Fruit fly (Drosophila melanogaster) whole organism, embryonic: ENCODE measurements around the gene Obp19b.

ENCODE experiments used
- CG11504 ChIP-seq: fragments of 200-800 bp; sonication (Bioruptor generic); optimal IDR thresholded peaks from 3 replicates; lab custom pipeline; 2019; ENCODE audit warnings: missing biosample characterization, mild to moderate bottlenecking, missing genetic modification characterization, moderate library complexity
- CG12659 ChIP-seq: fragments of 200-800 bp; sonication (Bioruptor generic); optimal IDR thresholded peaks from 3 replicates; lab custom pipeline; 2017; ENCODE audit warnings: mild to moderate bottlenecking, missing biosample characterization, missing genetic modification reagents, missing genetic modification characterization
- CG13424 ChIP-seq: fragments of 200-800 bp; sonication (Bioruptor generic); optimal IDR thresholded peaks from 2 replicates; lab custom pipeline; 2019; ENCODE audit warnings: missing biosample characterization, mild to moderate bottlenecking, missing genetic modification characterization, moderate library complexity
- CG15269 ChIP-seq: fragments of 200-800 bp; sonication (Bioruptor generic); optimal IDR thresholded peaks from 2 replicates; lab custom pipeline; 2018; ENCODE audit warnings: missing biosample characterization, mild to moderate bottlenecking, missing genetic modification characterization, moderate library complexity
- CG16779 ChIP-seq: fragments of 200-800 bp; sonication (Bioruptor generic); IDR thresholded peaks from 2 replicates; pipeline ENCODE4 v1.3.6; 2022; ENCODE audit warnings: missing biosample characterization, missing genetic modification characterization
- CG17912 ChIP-seq: fragments of 200-800 bp; sonication (Bioruptor generic); optimal IDR thresholded peaks from 2 replicates; lab custom pipeline; 2018; ENCODE audit warnings: missing biosample characterization, mild to moderate bottlenecking, missing genetic modification characterization
- CG18599 ChIP-seq: fragments of 200-800 bp; sonication (Bioruptor generic); optimal IDR thresholded peaks from 3 replicates; lab custom pipeline; 2017; ENCODE audit warnings: missing biosample characterization, missing genetic modification characterization, mild to moderate bottlenecking, moderate library complexity, missing genetic modification reagents
- CG2120 ChIP-seq: fragments of 200-800 bp; sonication (Bioruptor generic); optimal IDR thresholded peaks from 3 replicates; lab custom pipeline; 2016; ENCODE audit warnings: missing biosample characterization, missing genetic modification characterization
- CG3163 ChIP-seq: fragments of 200-800 bp; sonication (Bioruptor generic); optimal IDR thresholded peaks from 3 replicates; lab custom pipeline; 2016; ENCODE audit warnings: missing biosample characterization, missing genetic modification characterization
- CG4404 ChIP-seq: fragments of 200-800 bp; sonication (Bioruptor generic); IDR thresholded peaks from 2 replicates; pipeline ENCODE4 v1.3.6; 2022; ENCODE audit warnings: missing biosample characterization, missing genetic modification characterization
- CG4424 ChIP-seq: fragments of 200-800 bp; sonication (Bioruptor generic); optimal IDR thresholded peaks from 3 replicates; lab custom pipeline; 2016; ENCODE audit warnings: missing biosample characterization, missing genetic modification characterization
- CG4730 ChIP-seq: fragments of 200-800 bp; sonication (Bioruptor generic); IDR thresholded peaks from 2 replicates; pipeline ENCODE4 v1.3.6; 2022; ENCODE audit warnings: missing biosample characterization, missing genetic modification characterization
- CG7357 ChIP-seq: fragments of 200-800 bp; sonication (Bioruptor generic); IDR thresholded peaks from 3 replicates; pipeline ENCODE4 v1.3.6; 2022; ENCODE audit warnings: missing biosample characterization, missing genetic modification characterization
- CG7786 ChIP-seq: fragments of 200-800 bp; sonication (Bioruptor generic); optimal IDR thresholded peaks from 2 replicates; lab custom pipeline; 2016; ENCODE audit warnings: missing biosample characterization, missing genetic modification characterization
- CG7839 ChIP-seq: fragments of 200-800 bp; sonication (Bioruptor generic); optimal IDR thresholded peaks from 3 replicates; lab custom pipeline; 2018; ENCODE audit warnings: missing biosample characterization, mild to moderate bottlenecking, missing genetic modification characterization, moderate library complexity
- CG7987 ChIP-seq: fragments of 200-800 bp; sonication (Bioruptor generic); optimal IDR thresholded peaks from 2 replicates; lab custom pipeline; 2018; ENCODE audit warnings: missing biosample characterization, mild to moderate bottlenecking, missing genetic modification characterization, moderate library complexity
- CG8924 ChIP-seq: fragments of 200-800 bp; optimal IDR thresholded peaks from 3 replicates; lab custom pipeline; 2019; ENCODE audit warnings: missing biosample characterization, mild to moderate bottlenecking, missing genetic modification characterization, moderate library complexity
- CG9817 ChIP-seq: fragments of 200-800 bp; sonication (Bioruptor generic); optimal IDR thresholded peaks from 2 replicates; lab custom pipeline; 2018; ENCODE audit warnings: missing biosample characterization, mild to moderate bottlenecking, missing genetic modification characterization, moderate library complexity
- CrebB ChIP-seq: fragments of 200-800 bp; sonication (Bioruptor generic); optimal IDR thresholded peaks from 3 replicates; lab custom pipeline; 2018; ENCODE audit warnings: missing biosample characterization, mild to moderate bottlenecking, missing genetic modification characterization
- Deaf1 ChIP-seq: fragments of 200-800 bp; optimal IDR thresholded peaks from 3 replicates; lab custom pipeline; 2019; ENCODE audit warnings: missing biosample characterization, mild to moderate bottlenecking, missing genetic modification characterization, moderate library complexity
- Ets65A ChIP-seq: fragments of 200-800 bp; sonication (Bioruptor generic); peaks from one replicate; lab custom pipeline; 2016; ENCODE audit warnings: missing biosample characterization, missing genetic modification characterization
- Hr3 ChIP-seq: fragments of 200-800 bp; sonication (Bioruptor generic); optimal IDR thresholded peaks from 3 replicates; lab custom pipeline; 2016; ENCODE audit warnings: missing biosample characterization, missing genetic modification characterization
- Med ChIP-seq: fragments of 200-800 bp; sonication (Bioruptor generic); peaks from one replicate; lab custom pipeline; 2016; ENCODE audit warnings: missing biosample characterization, missing genetic modification characterization, mild to moderate bottlenecking, inconsistent platforms, moderate library complexity
- Meics ChIP-seq: fragments of 200-800 bp; sonication (Bioruptor generic); optimal IDR thresholded peaks from 2 replicates; lab custom pipeline; 2017; ENCODE audit warnings: missing biosample characterization, mild to moderate bottlenecking, missing genetic modification characterization
- Opbp ChIP-seq: fragments of 200-800 bp; sonication (Bioruptor generic); IDR thresholded peaks from 3 replicates; pipeline ENCODE4 v1.3.6; 2022; ENCODE audit warnings: missing biosample characterization, missing genetic modification characterization; ENCODE audit not compliant: partially characterized antibody
- Ptx1 ChIP-seq: fragments of 200-800 bp; sonication (Bioruptor generic); IDR thresholded peaks from 2 replicates; pipeline ENCODE4 v1.3.6; 2022; ENCODE audit warnings: missing biosample characterization, missing genetic modification characterization
- Sry-β ChIP-seq: fragments of 200-800 bp; sonication (Bioruptor generic); optimal IDR thresholded peaks from 2 replicates; lab custom pipeline; 2018; ENCODE audit warnings: missing biosample characterization, mild to moderate bottlenecking, missing genetic modification characterization, moderate library complexity
- Xrp1 ChIP-seq: fragments of 200-800 bp; sonication (Bioruptor generic); IDR thresholded peaks from 2 replicates; pipeline ENCODE4 v1.3.6; 2022; ENCODE audit warnings: missing biosample characterization, missing genetic modification characterization
- disco-r ChIP-seq: fragments of 200-800 bp; sonication (Bioruptor generic); optimal IDR thresholded peaks from 2 replicates; lab custom pipeline; 2016; ENCODE audit warnings: missing biosample characterization, missing genetic modification characterization
- dmrt99B ChIP-seq: fragments of 200-800 bp; sonication (Bioruptor generic); optimal IDR thresholded peaks from 2 replicates; lab custom pipeline; 2018; ENCODE audit warnings: missing biosample characterization, mild to moderate bottlenecking, missing genetic modification characterization, moderate library complexity
- ems ChIP-seq: fragments of 200-800 bp; sonication (Bioruptor generic); optimal IDR thresholded peaks from 3 replicates; lab custom pipeline; 2016; ENCODE audit warnings: missing biosample characterization, missing genetic modification characterization
- fd3F ChIP-seq: fragments of 200-800 bp; sonication (Bioruptor generic); optimal IDR thresholded peaks from 2 replicates; lab custom pipeline; 2018; ENCODE audit warnings: missing biosample characterization, mild to moderate bottlenecking, missing genetic modification characterization, moderate library complexity
- fd96Cb ChIP-seq: fragments of 200-800 bp; sonication (Bioruptor generic); optimal IDR thresholded peaks from 2 replicates; lab custom pipeline; 2018; ENCODE audit warnings: missing biosample characterization, mild to moderate bottlenecking, missing genetic modification characterization, moderate library complexity
- gem ChIP-seq: fragments of 200-800 bp; sonication (Bioruptor generic); optimal IDR thresholded peaks from 2 replicates; lab custom pipeline; 2019; ENCODE audit warnings: missing biosample characterization, mild to moderate bottlenecking, missing genetic modification characterization, moderate library complexity
- gro ChIP-seq: fragments of 200-800 bp; sonication (Bioruptor generic); optimal IDR thresholded peaks from 2 replicates; lab custom pipeline; 2016; ENCODE audit warnings: missing biosample characterization, missing genetic modification characterization
- hth ChIP-seq: fragments of >200 bp; optimal IDR thresholded peaks from 2 replicates; lab custom pipeline; 2017; ENCODE audit warnings: inconsistent platforms
- kni ChIP-seq: fragments of 200-800 bp; sonication (Bioruptor generic); optimal IDR thresholded peaks from 3 replicates; lab custom pipeline; 2017; ENCODE audit warnings: mild to moderate bottlenecking, missing biosample characterization, missing genetic modification reagents, missing genetic modification characterization
- lilli ChIP-seq: fragments of 200-800 bp; sonication (Bioruptor generic); optimal IDR thresholded peaks from 3 replicates; lab custom pipeline; 2016; ENCODE audit warnings: missing biosample characterization, missing genetic modification characterization
- phol ChIP-seq: fragments of 200-800 bp; sonication (Bioruptor generic); optimal IDR thresholded peaks from 3 replicates; lab custom pipeline; 2018; ENCODE audit warnings: missing biosample characterization, mild to moderate bottlenecking, missing genetic modification characterization, moderate library complexity
- pum ChIP-seq: fragments of 200-800 bp; sonication (Bioruptor generic); optimal IDR thresholded peaks from 2 replicates; lab custom pipeline; 2016; ENCODE audit warnings: missing biosample characterization, missing genetic modification characterization
- rib ChIP-seq: fragments of 200-800 bp; sonication (Bioruptor generic); IDR thresholded peaks from 2 replicates; pipeline ENCODE4 v1.3.6; 2022; ENCODE audit warnings: missing biosample characterization, missing genetic modification characterization
- row ChIP-seq: fragments of 200-800 bp; sonication (Bioruptor generic); IDR thresholded peaks from 3 replicates; pipeline ENCODE4 v1.3.6; 2022; ENCODE audit warnings: missing biosample characterization, missing genetic modification characterization
- sob ChIP-seq: fragments of 200-800 bp; sonication (Bioruptor generic); IDR thresholded peaks from 2 replicates; pipeline ENCODE4 v1.3.6; 2022; ENCODE audit warnings: missing biosample characterization, missing genetic modification characterization
- tap ChIP-seq: fragments of 200-800 bp; optimal IDR thresholded peaks from 3 replicates; lab custom pipeline; 2019; ENCODE audit warnings: missing biosample characterization, mild to moderate bottlenecking, missing genetic modification characterization, moderate library complexity
- tio ChIP-seq: fragments of 200-800 bp; sonication (Bioruptor generic); optimal IDR thresholded peaks from 2 replicates; lab custom pipeline; 2017; ENCODE audit warnings: missing biosample characterization, missing genetic modification characterization, inconsistent platforms
- trh ChIP-seq: fragments of 200-800 bp; sonication (Bioruptor generic); optimal IDR thresholded peaks from 2 replicates; lab custom pipeline; 2016; ENCODE audit warnings: missing biosample characterization, missing genetic modification characterization

The Obp19b gene

DNA sequence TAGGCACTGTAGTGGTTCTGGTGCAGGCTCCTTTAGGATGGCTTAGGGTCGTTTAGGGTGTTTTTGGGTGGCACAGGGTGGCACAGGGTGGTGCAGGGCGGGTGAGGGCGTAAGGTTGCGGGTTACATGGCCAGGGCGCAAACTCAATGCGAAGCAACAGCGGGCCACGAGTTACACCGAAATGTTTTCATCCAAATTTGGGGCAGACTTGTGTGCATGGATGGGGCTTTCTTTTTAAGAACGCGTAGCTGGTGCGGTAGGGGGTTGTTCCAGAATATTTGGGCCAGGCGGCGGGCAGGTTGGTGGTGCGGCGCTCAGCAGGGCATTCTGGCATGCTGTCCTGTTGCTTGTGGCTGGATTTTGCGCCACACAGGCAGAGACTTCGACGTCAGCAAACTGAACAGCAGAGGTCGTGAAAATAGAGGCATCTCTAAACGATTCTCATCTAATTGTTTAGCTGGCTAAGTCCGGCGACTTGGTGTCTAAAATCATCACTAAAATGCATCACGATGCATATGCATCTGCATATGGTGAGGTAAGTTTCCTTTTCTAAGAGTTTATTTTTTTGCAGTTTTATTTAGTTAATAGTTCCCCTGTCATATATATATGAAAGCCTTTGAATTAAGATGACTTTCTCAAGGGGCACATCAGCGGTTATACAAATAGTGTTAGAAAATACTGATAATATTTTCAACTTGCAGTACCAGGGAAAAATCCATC, 31.5 kb downstream of the Obp19b start (continued):
- TF ChIP-seq gro (GFP tag; lab: Kevin White, UChicago) (no peak), lilli (GFP tag; lab: Kevin White, UChicago) (peak; percentile 16), pum (GFP tag; lab: Kevin White, UChicago) (no peak), gem (peak; percentile 37), Med (peak; percentile 34), disco-r (no peak), phol (tag; lab: Kevin White, UChicago) (peak; percentile 0), CG18599 (GFP tag; lab: Kevin White, UChicago) (peak; percentile 61), hth (lab: Kevin White, UChicago) (no peak), CG4404 (GFP tag; lab: Robert Waterston, UW) (no peak), CG12659 (GFP tag; lab: Kevin White, UChicago) (peak; percentile 1), CG13424 (peak; percentile 18), CG15269 (tag; lab: Kevin White, UChicago) (peak; percentile 17), CG7839 (peak; percentile 40), Meics (GFP tag; lab: Kevin White, UChicago) (peak; percentile 48), CG2120 (GFP tag; lab: Kevin White, UChicago) (peak; percentile 30)

DNA sequence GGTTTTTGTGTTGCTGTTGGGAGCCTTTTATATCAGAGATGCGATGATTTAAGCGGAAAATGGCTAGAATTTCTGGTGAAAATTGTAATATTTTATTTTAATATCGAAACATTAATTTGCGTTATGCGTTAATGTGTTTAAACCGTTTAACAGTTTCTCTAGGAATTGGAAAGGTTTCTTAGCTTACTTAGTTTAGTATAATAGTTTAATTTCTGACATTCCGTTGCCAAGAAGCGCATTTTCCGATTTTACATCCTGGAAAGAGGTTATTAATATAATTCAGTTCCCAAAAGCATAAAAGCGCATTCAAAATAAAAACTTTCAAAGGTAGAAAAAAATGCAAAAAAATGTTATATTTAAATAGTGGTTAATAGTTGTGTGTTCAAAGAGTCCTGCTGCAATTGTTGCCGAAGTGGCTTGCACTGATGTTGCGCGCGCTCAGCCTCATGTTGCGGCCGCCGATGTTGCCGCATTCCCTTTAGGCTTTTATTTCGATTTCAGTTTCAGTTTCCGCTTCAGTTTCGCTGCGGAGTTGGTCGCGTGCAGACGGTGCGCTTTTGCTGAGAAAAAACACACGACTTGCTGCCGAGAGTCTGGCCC, 32.4 kb downstream of the Obp19b start, which contains the start of gene tbc:
TSS of gene tbc (plus strand) at position 504 of the 600 bp plus-strand sequence.
- TF ChIP-seq Sry-β (peak; percentile 77), CrebB (tag; lab: Kevin White, UChicago) (no peak), CG11504 (tag; lab: Kevin White, UChicago) (peak; percentile 99), CG16779 (0 out of 2 replicates have a peak, but pooled peaks have one; percentile 22)

DNA sequence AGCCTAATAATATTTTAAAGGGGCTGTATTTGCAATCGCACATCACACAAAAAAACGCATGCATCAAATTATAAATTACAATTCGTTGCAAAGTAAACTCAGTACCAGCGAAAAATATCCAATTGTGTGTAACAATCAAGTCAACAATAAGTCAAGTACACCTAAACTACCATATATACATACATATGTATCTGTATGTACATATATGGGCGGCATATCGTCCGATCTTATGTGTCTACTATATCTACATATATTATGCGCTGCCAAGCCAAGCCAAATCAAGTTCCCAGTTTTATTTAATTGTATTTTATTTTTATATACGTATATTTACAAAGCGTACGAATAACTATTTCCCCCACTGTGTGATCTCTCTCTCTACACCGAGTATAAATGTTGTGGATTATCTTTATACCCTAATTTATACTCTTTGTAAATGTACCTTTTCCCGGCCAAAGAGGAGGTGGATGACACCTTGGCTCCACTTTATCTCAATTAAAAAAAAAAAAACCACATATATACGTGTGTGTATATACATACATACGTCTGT, 49.9 kb downstream of the Obp19b start:
- TF ChIP-seq Ptx1, result 0 out of 2 replicates have a peak, but pooled peaks have one; percentile 37
- no peak for TF ChIP-seq Xrp1 (GFP tag; lab: Robert Waterston, UW)
- TF ChIP-seq CG16779, result no peak
- no peak for TF ChIP-seq CG8924 (tag; lab: Kevin White, UChicago)
- TF ChIP-seq CG9817, result no peak
- no peak for TF ChIP-seq fd3F (GFP tag; lab: Kevin White, UChicago)
- TF ChIP-seq Opbp (GFP tag; lab: Robert Waterston, UW), result no peak
- no peak for TF ChIP-seq ems (GFP tag; lab: Kevin White, UChicago)
- TF ChIP-seq CG7357 (GFP tag; lab: Robert Waterston, UW), result no peak
- TF ChIP-seq dmrt99B (tag; lab: Kevin White, UChicago), result peak; percentile 2
- no peak for TF ChIP-seq Deaf1
- peak; percentile 3 for TF ChIP-seq CG4424 (GFP tag; lab: Kevin White, UChicago)
- no peak for TF ChIP-seq Hr3 (GFP tag; lab: Kevin White, UChicago)
- no peak for TF ChIP-seq CG3163 (GFP tag; lab: Kevin White, UChicago)
- no peak for TF ChIP-seq fd96Cb
- TF ChIP-seq kni (GFP tag; lab: Kevin White, UChicago), result no peak
- TF ChIP-seq rib, result no peak
- 0 out of 2 replicates have a peak, but pooled peaks have one; percentile 7 for TF ChIP-seq sob (GFP tag; lab: Robert Waterston, UW)
- no peak for TF ChIP-seq CG7987
- TF ChIP-seq tap (tag; lab: Kevin White, UChicago), result peak; percentile 12
- TF ChIP-seq tio (GFP tag; lab: Kevin White, UChicago), result no peak
- no peak for TF ChIP-seq trh (GFP tag; lab: Kevin White, UChicago)
- TF ChIP-seq CG4730 (GFP tag; lab: Robert Waterston, UW), result no peak
- TF ChIP-seq Ets65A (GFP tag; lab: Kevin White, UChicago), result no peak
- TF ChIP-seq CG17912 (GFP tag; lab: Kevin White, UChicago), result no peak
- no peak for TF ChIP-seq CG7786 (GFP tag; lab: Kevin White, UChicago)
- peak; percentile 22; the same call in 1 of the 3 replicates for TF ChIP-seq row (GFP tag; lab: Robert Waterston, UW)
